Worm (Caenorhabditis elegans): ENCODE results near the gene srh-179.
"Not testable (repeated sequence)": the region's sequence is repeated elsewhere in the genome, so short reads cannot be mapped to it uniquely, and the experiment has no call there.

The srh-179 gene

ce11 chrV:18439469-18439868 is 36.7 kb upstream of the srh-179 start, which contains the start of gene ZK262.9:
TSS of gene ZK262.9 (plus strand) at chrV:18439769.
- TF ChIP-seq mep-1 (tag; optimal IDR thresholded peaks at IDR 0.05); unc-62 (GFP tag; optimal IDR thresholded peaks at IDR 0.05); nhr-12 (tag; optimal IDR thresholded peaks at IDR 0.05): not testable (repeated sequence)

ce11 chrV:18444118-18444517 is 32.1 kb upstream of the srh-179 start, which contains the start of gene ZK228.1:
TSS of gene ZK228.1 (plus strand) at chrV:18444418.
- TF ChIP-seq hlh-1 (tag; optimal IDR thresholded peaks at IDR 0.05) (no peak), ceh-43 (GFP tag; optimal IDR thresholded peaks at IDR 0.05) (no peak), flh-1 (GFP tag; optimal IDR thresholded peaks at IDR 0.05) (no peak), pha-4 (tag; optimal IDR thresholded peaks at IDR 0.05) (no peak), bed-3 (GFP tag; optimal IDR thresholded peaks at IDR 0.05) (no peak), nhr-2 (tag; optimal IDR thresholded peaks at IDR 0.05) (no peak), tbx-8 (GFP tag; optimal IDR thresholded peaks at IDR 0.05) (no peak), nhr-237 (tag; optimal IDR thresholded peaks at IDR 0.05) (no peak), lsy-2 (tag; optimal IDR thresholded peaks at IDR 0.05) (no peak), ces-1 (GFP tag; optimal IDR thresholded peaks at IDR 0.05) (no peak), ceh-39 (tag; optimal IDR thresholded peaks at IDR 0.05) (no peak), drap-1 (GFP tag; optimal IDR thresholded peaks at IDR 0.05) (no peak), lin-32 (GFP tag; optimal IDR thresholded peaks at IDR 0.05) (no peak), zip-8 (tag; optimal IDR thresholded peaks at IDR 0.05) (no peak), ztf-11 (tag; optimal IDR thresholded peaks at IDR 0.05) (no peak)

ce11 chrV:18456574-18456973 is 19.6 kb upstream of the srh-179 start, which contains the start of gene ZK228.10:
TSS of gene ZK228.10 (plus strand) at chrV:18456874.
- TF ChIP-seq nhr-12 (tag; optimal IDR thresholded peaks at IDR 0.05) (no peak), unc-62 (GFP tag; optimal IDR thresholded peaks at IDR 0.05) (no peak), blmp-1 (tag; optimal IDR thresholded peaks at IDR 0.05) (no peak), tbx-8 (GFP tag; optimal IDR thresholded peaks at IDR 0.05) (no peak), lin-13 (tag; optimal IDR thresholded peaks at IDR 0.05) (no peak), unc-39 (tag; optimal IDR thresholded peaks at IDR 0.05) (no peak), ham-2 (GFP tag; optimal IDR thresholded peaks at IDR 0.05) (no peak), nhr-237 (tag; optimal IDR thresholded peaks at IDR 0.05) (no peak), cnd-1 (tag; optimal IDR thresholded peaks at IDR 0.05) (no peak), mls-2 (tag; optimal IDR thresholded peaks at IDR 0.05) (no peak), flh-1 (GFP tag; optimal IDR thresholded peaks at IDR 0.05) (no peak), lsy-2 (tag; optimal IDR thresholded peaks at IDR 0.05) (no peak), ztf-11 (tag; optimal IDR thresholded peaks at IDR 0.05) (no peak), nhr-2 (tag; optimal IDR thresholded peaks at IDR 0.05) (no peak), ces-1 (GFP tag; optimal IDR thresholded peaks at IDR 0.05) (no peak), bed-3 (GFP tag; optimal IDR thresholded peaks at IDR 0.05) (no peak), elt-3 (tag; optimal IDR thresholded peaks at IDR 0.05) (no peak), hlh-1 (tag; optimal IDR thresholded peaks at IDR 0.05) (no peak)

- TF ChIP-seq drap-1 (GFP tag; optimal IDR thresholded peaks at IDR 0.05) (no peak), elt-1 (tag; optimal IDR thresholded peaks at IDR 0.05; ENCODE audit: borderline replicate concordance, insufficient read depth) (peak; percentile 21), nhr-2 (tag; optimal IDR thresholded peaks at IDR 0.05) (no peak), cnd-1 (tag; optimal IDR thresholded peaks at IDR 0.05) (no peak)
Measured at ce11 chrV:18461200-18461728, 14.9 kb upstream of the srh-179 start, which contains the start of gene ZK228.3. TSS of gene ZK228.3 (minus strand) at chrV:18461250.

ce11 chrV:18462365-18462837 is 13.8 kb upstream of the srh-179 start, which contains the start of gene ZK228.4:
TSS of gene ZK228.4 (plus strand) at chrV:18462787.
- TF ChIP-seq M03D4.4 (tag; optimal IDR thresholded peaks at IDR 0.05) (no peak), ceh-43 (GFP tag; optimal IDR thresholded peaks at IDR 0.05) (no peak), ztf-11 (tag; optimal IDR thresholded peaks at IDR 0.05) (no peak), unc-120 (tag; optimal IDR thresholded peaks at IDR 0.05; ENCODE audit: poor library complexity, severe bottlenecking) (no peak), ceh-83 (GFP tag; optimal IDR thresholded peaks at IDR 0.05) (no peak), ces-1 (GFP tag; optimal IDR thresholded peaks at IDR 0.05) (no peak), cnd-1 (tag; optimal IDR thresholded peaks at IDR 0.05) (no peak), drap-1 (GFP tag; optimal IDR thresholded peaks at IDR 0.05) (no peak)

All from whole organism, mixed stage, embryonic.